Fruit fly (Drosophila melanogaster): ENCODE results near the gene myd.
A peak's percentile ranks its signal among the peaks of the same experiment; 100 is the strongest.

myd gene

DNA sequence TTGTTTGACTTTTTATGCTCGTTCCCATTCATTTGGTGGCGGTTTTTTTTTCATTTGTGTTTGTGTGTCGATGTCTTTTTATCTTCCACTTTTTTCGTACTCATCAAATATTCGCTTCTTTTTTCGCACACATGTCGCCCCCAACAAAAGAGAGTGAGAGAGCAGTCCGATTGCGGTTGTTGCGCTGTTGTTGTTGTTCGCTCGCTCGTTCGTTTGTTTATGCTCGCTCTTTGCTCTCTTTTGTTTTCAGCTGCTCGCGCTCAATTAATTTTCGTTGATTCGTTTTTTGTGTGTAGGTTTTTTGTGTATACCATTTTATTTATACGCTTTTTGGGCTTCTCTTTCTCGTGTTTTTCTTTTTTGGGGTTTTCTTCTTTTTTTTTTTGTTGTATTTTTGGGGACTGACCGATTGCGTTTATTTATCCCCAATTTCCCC is 14.8 kb upstream of the myd start:
- TF ChIP-seq CG10654 (GFP tag; optimal IDR thresholded peaks at IDR 0.05): no peak
- no peak for TF ChIP-seq CG30431 (GFP tag; optimal IDR thresholded peaks at IDR 0.05)
- TF ChIP-seq lbe (GFP tag; optimal IDR thresholded peaks at IDR 0.05): peak; percentile 87
- no peak for TF ChIP-seq ranshi (GFP tag; IDR thresholded peaks at IDR 0.05)
- TF ChIP-seq gcm2 (GFP tag; optimal IDR thresholded peaks at IDR 0.05): no peak
- TF ChIP-seq CG31224 (GFP tag; IDR thresholded peaks at IDR 0.05): no peak
- peak; percentile 17; the same call in 1 of the 2 replicates for TF ChIP-seq Atf6 (GFP tag; IDR thresholded peaks at IDR 0.05)
- peak; percentile 31; the same call in 1 of the 2 replicates for TF ChIP-seq unc-4 (GFP tag; IDR thresholded peaks at IDR 0.05; ENCODE audit: partially characterized antibody)
- peak; percentile 53 for TF ChIP-seq corto (GFP tag; optimal IDR thresholded peaks at IDR 0.05)
- no peak for TF ChIP-seq Lim3 (GFP tag; IDR thresholded peaks at IDR 0.05)
- TF ChIP-seq psq (GFP tag; optimal IDR thresholded peaks at IDR 0.05): peak; percentile 73
- peak; percentile 100 for TF ChIP-seq sqz (GFP tag; optimal IDR thresholded peaks at IDR 0.05)
- TF ChIP-seq sna (GFP tag; IDR thresholded peaks at IDR 0.05; ENCODE audit: partially characterized antibody): 0 out of 2 replicates have a peak, but pooled peaks have one; percentile 32
- peak; percentile 96 to 100 for TF ChIP-seq Trl (optimal IDR thresholded peaks at IDR 0.05)
- peak; percentile 24 for TF ChIP-seq Trl (GFP tag; optimal IDR thresholded peaks at IDR 0.05)
- no peak for TF ChIP-seq CG1647 (GFP tag; optimal IDR thresholded peaks at IDR 0.05)
- TF ChIP-seq Hr78 (GFP tag; optimal IDR thresholded peaks at IDR 0.05): no peak
- TF ChIP-seq tna (GFP tag; IDR thresholded peaks at IDR 0.05; ENCODE audit: partially characterized antibody): no peak
- TF ChIP-seq Adf1 (GFP tag; IDR thresholded peaks at IDR 0.05): no peak
- no peak for TF ChIP-seq Usf (GFP tag; optimal IDR thresholded peaks at IDR 0.05)
- TF ChIP-seq BEAF-32 (GFP tag; optimal IDR thresholded peaks at IDR 0.05): no peak
- peak; percentile 64 for TF ChIP-seq abd-A (tag; optimal IDR thresholded peaks at IDR 0.05)
- TF ChIP-seq CG6854 (GFP tag; optimal IDR thresholded peaks at IDR 0.05): no peak
- TF ChIP-seq dmrt99B (tag; optimal IDR thresholded peaks at IDR 0.05): no peak
- TF ChIP-seq Drgx (GFP tag; IDR thresholded peaks at IDR 0.05): peak; percentile 67
- TF ChIP-seq CG10366 (GFP tag; IDR thresholded peaks at IDR 0.05): no peak
- 0 out of 3 replicates have a peak, but pooled peaks have one; percentile 34 for TF ChIP-seq CG34422 (GFP tag; IDR thresholded peaks at IDR 0.05)
- TF ChIP-seq Rfx (GFP tag; IDR thresholded peaks at IDR 0.05): peak; percentile 22; the same call in 1 of the 2 replicates
- TF ChIP-seq CG6175 (GFP tag; IDR thresholded peaks at IDR 0.05): no peak
- TF ChIP-seq knrl (GFP tag; IDR thresholded peaks at IDR 0.05; ENCODE audit: partially characterized antibody): no peak
- no peak for TF ChIP-seq dan (GFP tag; IDR thresholded peaks at IDR 0.05)
- TF ChIP-seq sim (GFP tag; IDR thresholded peaks at IDR 0.05): no peak
- peak; percentile 96 for TF ChIP-seq CG32767 (GFP tag; IDR thresholded peaks at IDR 0.05)
- no peak for TF ChIP-seq ewg (GFP tag; optimal IDR thresholded peaks at IDR 0.05)
- peak; percentile 7 for TF ChIP-seq D19A (tag; optimal IDR thresholded peaks at IDR 0.05)
- TF ChIP-seq lov (optimal IDR thresholded peaks at IDR 0.05): no peak
- no peak for TF ChIP-seq lov (GFP tag; IDR thresholded peaks at IDR 0.05)
- peak; percentile 5 for TF ChIP-seq CG2712 (tag; optimal IDR thresholded peaks at IDR 0.05)
- peak; percentile 41 for TF ChIP-seq CG17568 (GFP tag; optimal IDR thresholded peaks at IDR 0.05)
- TF ChIP-seq seq (GFP tag; IDR thresholded peaks at IDR 0.05): peak; percentile 43; the same call in 1 of the 2 replicates
- no peak for TF ChIP-seq C15 (GFP tag; IDR thresholded peaks at IDR 0.05)
- TF ChIP-seq HLH54F (GFP tag; optimal IDR thresholded peaks at IDR 0.05): no peak
- TF ChIP-seq CG42726 (GFP tag; IDR thresholded peaks at IDR 0.05; ENCODE audit: partially characterized antibody): no peak
- TF ChIP-seq da (GFP tag; optimal IDR thresholded peaks at IDR 0.05): no peak
- TF ChIP-seq Dll (GFP tag; IDR thresholded peaks at IDR 0.05; ENCODE audit: partially characterized antibody): peak; percentile 47; the same call in 1 of the 4 replicates
- peak; percentile 42; the same call in 2 of the 3 replicates for TF ChIP-seq CG34224 (GFP tag; IDR thresholded peaks at IDR 0.05; ENCODE audit: partially characterized antibody)
- TF ChIP-seq CG5180 (GFP tag; optimal IDR thresholded peaks at IDR 0.05): peak; percentile 41
- no peak for TF ChIP-seq exex (tag; optimal IDR thresholded peaks at IDR 0.05)
- no peak for TF ChIP-seq Fer2 (tag; optimal IDR thresholded peaks at IDR 0.05)
- peak; percentile 40 for TF ChIP-seq CG13287 (GFP tag; IDR thresholded peaks at IDR 0.05; ENCODE audit: partially characterized antibody)
